Worm (Caenorhabditis elegans): ENCODE data around the gene htz-1.

- TF ChIP-seq med-1 (GFP tag; optimal IDR thresholded peaks at IDR 0.05; ENCODE audit: insufficient read depth) (no peak), tab-1 (GFP tag; IDR thresholded peaks at IDR 0.05) (0 out of 2 replicates have a peak, but pooled peaks have one; percentile 58), ref-1 (GFP tag; conservative IDR thresholded peaks at IDR 0.05) (no peak), klf-2 (GFP tag; conservative IDR thresholded peaks at IDR 0.05) (no peak), flt-1 (GFP tag; IDR thresholded peaks at IDR 0.05) (0 out of 2 replicates have a peak, but pooled peaks have one; percentile 13), T22C8.4 (GFP tag; IDR thresholded peaks at IDR 0.05) (no peak), ztf-23 (GFP tag; IDR thresholded peaks at IDR 0.05) (0 out of 2 replicates have a peak, but pooled peaks have one; percentile 21)
These were observed 46.4 kb upstream of the htz-1 start for ce11 chrIV:4399418-4400136.
